Fruit fly (Drosophila melanogaster) whole organism, prepupa: Measurements from ENCODE around the gene stol.

Experiments
- CG11902 ChIP-seq: fragments of 200-800 bp; sonication (Bioruptor generic); optimal IDR thresholded peaks from 3 replicates; lab custom pipeline; 2016; ENCODE audit warnings: missing biosample characterization, missing genetic modification characterization
- Eip78C ChIP-seq: fragments of 200-800 bp; sonication (Bioruptor generic); peaks from one replicate; lab custom pipeline; 2016; ENCODE audit warnings: missing biosample characterization, missing genetic modification characterization
- Ets96B ChIP-seq: fragments of 200-800 bp; optimal IDR thresholded peaks from 2 replicates; lab custom pipeline; 2019; ENCODE audit warnings: missing biosample characterization, mild to moderate bottlenecking, missing genetic modification characterization, moderate library complexity
- Gug ChIP-seq: fragments of 200-800 bp; sonication (Bioruptor generic); IDR thresholded peaks from 2 replicates; pipeline ENCODE4 v1.3.6; 2022; ENCODE audit warnings: missing biosample characterization, missing genetic modification characterization
- Hr39 ChIP-seq: fragments of 200-800 bp; sonication (Bioruptor generic); optimal IDR thresholded peaks from 2 replicates; lab custom pipeline; 2016; ENCODE audit warnings: missing biosample characterization, missing genetic modification characterization
- OdsH ChIP-seq: fragments of 200-800 bp; sonication (Bioruptor generic); optimal IDR thresholded peaks from 3 replicates; lab custom pipeline; 2016; ENCODE audit warnings: missing biosample characterization, missing genetic modification characterization
- Smox ChIP-seq: fragments of 200-800 bp; sonication (Bioruptor generic); optimal IDR thresholded peaks from 3 replicates; lab custom pipeline; 2016; ENCODE audit warnings: missing biosample characterization, missing genetic modification characterization
- net ChIP-seq: fragments of 200-800 bp; sonication (Bioruptor generic); optimal IDR thresholded peaks from 3 replicates; lab custom pipeline; 2016; ENCODE audit warnings: missing biosample characterization, missing genetic modification characterization

- TF ChIP-seq Eip78C (GFP tag; lab: Kevin White, UChicago) = no peak
- TF ChIP-seq OdsH = no peak
- no peak for TF ChIP-seq Gug (GFP tag; lab: Robert Waterston, UW)
- TF ChIP-seq Ets96B = no peak
- TF ChIP-seq CG11902 = no peak
- no peak for TF ChIP-seq Hr39 (GFP tag; lab: Kevin White, UChicago)
- TF ChIP-seq Smox (GFP tag; lab: Kevin White, UChicago) = no peak
- TF ChIP-seq net (GFP tag; lab: Kevin White, UChicago) = no peak
Measured at dm6 chr2L:15748261-15748553, 30.1 kb upstream of the stol start.
